Fruit fly (Drosophila melanogaster) whole organism, adult: Measurements from ENCODE around the gene Mettl14.

Experiments
- bab1 ChIP-seq: fragments of 200-800 bp; sonication (Bioruptor generic); optimal IDR thresholded peaks from 3 replicates; lab custom pipeline; 2019; ENCODE audit warnings: missing biosample characterization, mild to moderate bottlenecking, missing genetic modification characterization, moderate library complexity
- cic ChIP-seq: fragments of 200-800 bp; sonication (Bioruptor generic); optimal IDR thresholded peaks from 2 replicates; lab custom pipeline; 2017; ENCODE audit warnings: missing biosample characterization, mild to moderate bottlenecking, missing genetic modification characterization, moderate library complexity
- cnc ChIP-seq, 2 experiments: fragments of >200 bp; optimal IDR thresholded peaks; 2 replicates each; lab custom pipeline; 2017
- kay ChIP-seq: fragments of 200-800 bp; sonication (Bioruptor generic); peaks from one replicate; lab custom pipeline; 2016; ENCODE audit warnings: missing biosample characterization, missing genetic modification characterization, borderline replicate concordance
- pad ChIP-seq: fragments of 200-800 bp; sonication (Bioruptor generic); optimal IDR thresholded peaks from 3 replicates; lab custom pipeline; 2017; ENCODE audit warnings: missing biosample characterization, missing genetic modification characterization, mild to moderate bottlenecking, moderate library complexity, missing genetic modification reagents
- toe ChIP-seq: fragments of 200-800 bp; sonication (Bioruptor generic); optimal IDR thresholded peaks from 2 replicates; lab custom pipeline; 2016; ENCODE audit warnings: missing biosample characterization, missing genetic modification characterization

DNA sequence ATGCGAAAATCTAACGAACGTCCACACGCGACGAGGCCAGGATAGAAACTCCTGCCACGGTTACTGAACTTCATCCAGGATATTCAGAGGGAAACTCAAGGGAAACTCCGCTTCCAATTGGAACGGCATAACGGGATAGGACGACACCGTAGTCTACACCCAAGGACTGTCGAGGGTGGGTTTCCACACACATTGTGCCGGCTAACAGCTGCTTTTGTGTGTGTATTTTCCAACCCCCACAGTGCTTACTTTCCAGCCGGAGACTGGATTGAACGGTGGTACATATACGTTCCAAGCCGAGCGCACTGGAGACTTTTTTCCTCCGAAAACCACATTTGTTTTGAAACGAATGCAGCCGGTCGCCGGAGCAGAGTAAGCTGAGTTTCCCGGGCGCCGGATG is 11.2 kb upstream of the Mettl14 start:
- TF ChIP-seq cic (GFP tag; lab: Kevin White, UChicago) (no peak), bab1 (GFP tag; lab: Kevin White, UChicago) (no peak), kay (no peak), toe (no peak), cnc (optimal IDR thresholded peaks at IDR 0.05; lab: Kevin White, UChicago) (no peak), pad (GFP tag; lab: Kevin White, UChicago) (no peak)
